Worm (Caenorhabditis elegans): Measurements from ENCODE around the gene mpst-3.
A peak's percentile ranks its signal among the peaks of the same experiment; 100 is the strongest.

mpst-3 gene

ce11 chrV:14948566-14948965 is 53.1 kb downstream of the mpst-3 start:
- no peak for TF ChIP-seq zag-1 (tag; optimal IDR thresholded peaks at IDR 0.05)
- TF ChIP-seq irx-1 (tag; optimal IDR thresholded peaks at IDR 0.05) = no peak
- TF ChIP-seq nhr-20 (tag; optimal IDR thresholded peaks at IDR 0.05) = peak; percentile 23
- TF ChIP-seq swsn-7 (tag; optimal IDR thresholded peaks at IDR 0.05) = no peak
- TF ChIP-seq hpl-2 (GFP tag; optimal IDR thresholded peaks at IDR 0.05) = no peak
- peak; percentile 51 for TF ChIP-seq pax-3 (tag; optimal IDR thresholded peaks at IDR 0.05)
- TF ChIP-seq dpl-1 (GFP tag; optimal IDR thresholded peaks at IDR 0.05) = peak; percentile 6 to 15 (median 6)
- TF ChIP-seq ceh-8 (GFP tag; optimal IDR thresholded peaks at IDR 0.05) = no peak
- peak; percentile 83 for TF ChIP-seq blmp-1 (tag; optimal IDR thresholded peaks at IDR 0.05)
- no peak for TF ChIP-seq elt-3 (tag; optimal IDR thresholded peaks at IDR 0.05)
- no peak for TF ChIP-seq zip-4 (GFP tag; optimal IDR thresholded peaks at IDR 0.05)
- peak; percentile 29 for TF ChIP-seq C16A3.4 (tag; optimal IDR thresholded peaks at IDR 0.05)
- no peak for TF ChIP-seq tlp-1 (tag; optimal IDR thresholded peaks at IDR 0.05)
- TF ChIP-seq mef-2 (tag; optimal IDR thresholded peaks at IDR 0.05) = no peak
- TF ChIP-seq xbp-1 (tag; optimal IDR thresholded peaks at IDR 0.05) = no peak
- no peak for TF ChIP-seq unc-62 (GFP tag; optimal IDR thresholded peaks at IDR 0.05)
- no peak for TF ChIP-seq Y116A8C.19 (tag; optimal IDR thresholded peaks at IDR 0.05; ENCODE audit: borderline replicate concordance)
- TF ChIP-seq unc-86 (tag; optimal IDR thresholded peaks at IDR 0.05) = no peak
- TF ChIP-seq lin-13 (GFP tag; optimal IDR thresholded peaks at IDR 0.05) = no peak
- no peak for TF ChIP-seq dsc-1 (tag; optimal IDR thresholded peaks at IDR 0.05)
- TF ChIP-seq pag-3 (tag; optimal IDR thresholded peaks at IDR 0.05; ENCODE audit: borderline replicate concordance, insufficient read depth) = no peak
- TF ChIP-seq pqm-1 (tag; optimal IDR thresholded peaks at IDR 0.05) = no peak
- TF ChIP-seq sox-4 (tag; optimal IDR thresholded peaks at IDR 0.05) = no peak
- TF ChIP-seq sptf-1 (tag; optimal IDR thresholded peaks at IDR 0.05) = no peak
- TF ChIP-seq C34B4.2 (tag; optimal IDR thresholded peaks at IDR 0.05) = no peak
- no peak for TF ChIP-seq egl-27 (tag; optimal IDR thresholded peaks at IDR 0.05)
- TF ChIP-seq nhr-77 (tag; optimal IDR thresholded peaks at IDR 0.05) = no peak
- peak; percentile 48 for TF ChIP-seq mep-1 (tag; optimal IDR thresholded peaks at IDR 0.05)
- no peak for TF ChIP-seq hlh-17 (GFP tag; optimal IDR thresholded peaks at IDR 0.05; ENCODE audit: borderline replicate concordance)
- no peak for TF ChIP-seq ceh-90 (tag; optimal IDR thresholded peaks at IDR 0.05)
- TF ChIP-seq efl-1 (optimal IDR thresholded peaks at IDR 0.05) = peak; percentile 2 to 8
- TF ChIP-seq efl-1 (GFP tag; optimal IDR thresholded peaks at IDR 0.05 in 1 of 2) = peak in 1 of 2 experiments; percentile 74
- 0 out of 2 replicates have a peak, but pooled peaks have one; percentile 7 for TF ChIP-seq ceh-88 (GFP tag; IDR thresholded peaks at IDR 0.05)
- no peak for TF ChIP-seq ces-1 (GFP tag; optimal IDR thresholded peaks at IDR 0.05)
- no peak for TF ChIP-seq F16B12.6 (tag; optimal IDR thresholded peaks at IDR 0.05)
- TF ChIP-seq alr-1 (tag; optimal IDR thresholded peaks at IDR 0.05; ENCODE audit: borderline replicate concordance) = no peak
- no peak for TF ChIP-seq elt-2 (tag; optimal IDR thresholded peaks at IDR 0.05)
- no peak for TF ChIP-seq aha-1 (tag; optimal IDR thresholded peaks at IDR 0.05)
- peak; percentile 45 for TF ChIP-seq snu-23 (GFP tag; optimal IDR thresholded peaks at IDR 0.05)
- TF ChIP-seq tbx-2 (tag; optimal IDR thresholded peaks at IDR 0.05) = peak; percentile 8
- TF ChIP-seq mdl-1 (tag; optimal IDR thresholded peaks at IDR 0.05) = peak in 1 of 2 experiments; percentile 70
- no peak for TF ChIP-seq nhr-28 (tag; optimal IDR thresholded peaks at IDR 0.05)
- TF ChIP-seq ztf-4 (tag; optimal IDR thresholded peaks at IDR 0.05) = no peak
- TF ChIP-seq ceh-82 (tag; optimal IDR thresholded peaks at IDR 0.05) = no peak
- no peak for TF ChIP-seq lin-39 (tag; optimal IDR thresholded peaks at IDR 0.05)
- no peak for TF ChIP-seq unc-98 (GFP tag; IDR thresholded peaks at IDR 0.05)
- TF ChIP-seq skn-1 (tag; optimal IDR thresholded peaks at IDR 0.05) = no peak
- no peak for TF ChIP-seq nhr-85 (tag)
- TF ChIP-seq sup-37 (GFP tag; optimal IDR thresholded peaks at IDR 0.05) = no peak
- peak; percentile 0 for TF ChIP-seq fkh-8 (tag; optimal IDR thresholded peaks at IDR 0.05)
- no peak for TF ChIP-seq isw-1 (GFP tag; IDR thresholded peaks at IDR 0.05)
- TF ChIP-seq unc-130 (tag; optimal IDR thresholded peaks at IDR 0.05) = no peak
- no peak for TF ChIP-seq fkh-4 (tag; optimal IDR thresholded peaks at IDR 0.05; ENCODE audit: borderline replicate concordance)
- no peak for TF ChIP-seq jun-1 (tag; optimal IDR thresholded peaks at IDR 0.05)
